Worm (Caenorhabditis elegans): ENCODE data around the gene utx-1.

- no peak for TF ChIP-seq ceh-36 (tag; optimal IDR thresholded peaks at IDR 0.05)
- TF ChIP-seq flt-1 (GFP tag; IDR thresholded peaks at IDR 0.05) = no peak
- no peak for TF ChIP-seq ama-1 (optimal IDR thresholded peaks at IDR 0.05)
- TF ChIP-seq tra-4 (tag; optimal IDR thresholded peaks at IDR 0.05) = no peak
- no peak for TF ChIP-seq aly-1 (tag; optimal IDR thresholded peaks at IDR 0.05)
- no peak for TF ChIP-seq scrt-1 (GFP tag; IDR thresholded peaks at IDR 0.05)
- TF ChIP-seq hmg-4 (GFP tag; optimal IDR thresholded peaks at IDR 0.05) = no peak
Measured at ce11 chrX:8592881-8593280, 35.9 kb downstream of the utx-1 start, which contains the start of gene nlp-7.
